Worm (Caenorhabditis elegans): ENCODE results near the gene fubl-3.

- TF ChIP-seq nhr-12 (tag; optimal IDR thresholded peaks at IDR 0.05) = no peak
- TF ChIP-seq pha-4 (tag; optimal IDR thresholded peaks at IDR 0.05) = no peak
Observed at ce11 chrX:17408855-17409254, 25.4 kb upstream of the fubl-3 start.
